Worm (Caenorhabditis elegans): ENCODE measurements around the gene T24E12.2.

DNA sequence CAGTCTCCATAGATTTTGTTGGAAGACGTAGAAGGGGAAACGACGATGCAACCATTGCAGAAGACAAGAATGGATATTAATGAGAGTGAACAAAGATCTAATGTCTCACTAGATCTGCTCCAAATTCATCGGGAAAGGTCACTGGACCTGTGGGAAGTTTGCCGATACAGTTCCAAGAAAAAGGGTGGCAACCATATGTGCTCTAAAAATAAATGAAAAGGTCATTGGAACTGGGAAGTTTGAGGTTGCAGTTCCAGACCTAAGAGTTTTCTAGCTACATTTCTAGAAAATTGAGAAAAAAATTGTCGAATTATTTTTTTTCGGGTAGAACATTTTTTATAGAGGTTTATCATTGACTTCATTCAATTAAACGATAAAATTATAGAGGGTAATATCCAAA is 35.3 kb upstream of the T24E12.2 start, which contains the start of gene fbxb-92:
- TF ChIP-seq ama-1 (optimal IDR thresholded peaks at IDR 0.05) (no peak), zag-1 (tag; optimal IDR thresholded peaks at IDR 0.05) (no peak), unc-62 (GFP tag; optimal IDR thresholded peaks at IDR 0.05) (no peak), nhr-12 (tag; optimal IDR thresholded peaks at IDR 0.05) (no peak), aly-2 (tag; optimal IDR thresholded peaks at IDR 0.05) (no peak), nhr-77 (tag; optimal IDR thresholded peaks at IDR 0.05) (no peak), snpc-4 (tag; optimal IDR thresholded peaks at IDR 0.05) (no peak), fkh-10 (GFP tag; optimal IDR thresholded peaks at IDR 0.05) (no peak)

Data from whole organism, L3 larva.